Worm (Caenorhabditis elegans): ENCODE results near the gene Y53F4B.9.

DNA sequence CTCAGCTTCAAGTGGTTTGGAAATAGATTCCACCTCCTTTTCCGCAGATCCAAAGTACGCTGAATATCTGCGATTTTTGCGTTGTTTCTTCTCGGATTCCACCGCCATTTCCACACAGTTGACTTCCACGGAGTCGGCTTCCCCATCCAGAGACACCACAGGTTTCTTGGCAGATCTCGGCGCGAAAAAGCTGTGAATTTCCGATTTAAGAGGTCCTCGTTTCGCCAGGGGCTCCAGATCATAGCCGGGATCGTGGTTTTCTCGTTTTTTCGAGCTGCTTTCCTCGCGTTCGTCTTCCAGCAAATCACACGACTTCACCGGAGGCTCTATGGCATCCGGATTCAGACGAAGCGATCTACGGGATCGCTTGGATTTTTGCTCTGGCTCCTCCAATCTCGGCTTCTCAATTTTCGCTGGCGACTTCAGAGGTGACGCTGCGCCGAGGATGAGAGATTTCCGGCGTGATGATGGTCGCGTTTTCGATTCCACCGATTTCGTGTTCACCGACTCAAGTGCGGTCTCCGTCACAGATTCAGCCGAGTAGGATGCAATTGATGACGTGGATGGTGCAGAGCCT lies 1.6 kb downstream of the Y53F4B.9 start:
- TF ChIP-seq dao-5 (tag; optimal IDR thresholded peaks at IDR 0.05) (no peak), W03F9.2 (tag; optimal IDR thresholded peaks at IDR 0.05) (no peak), him-1 (tag; optimal IDR thresholded peaks at IDR 0.05) (no peak)

Measured in whole organism, L4/young adult.